Fruit fly (Drosophila melanogaster): Measurements from ENCODE around the gene CG17781.

dm6 chr3R:24341251-24341650 is 34.2 kb downstream of the CG17781 start, which contains the start of gene Ms:
- TF ChIP-seq pan (optimal IDR thresholded peaks at IDR 0.05) (no peak), usp (GFP tag; optimal IDR thresholded peaks at IDR 0.05) (no peak), psq (optimal IDR thresholded peaks at IDR 0.05) (no peak)

All from whole organism.